Worm (Caenorhabditis elegans): Measurements from ENCODE around the gene ppm-1.H.

ppm-1.H gene

DNA sequence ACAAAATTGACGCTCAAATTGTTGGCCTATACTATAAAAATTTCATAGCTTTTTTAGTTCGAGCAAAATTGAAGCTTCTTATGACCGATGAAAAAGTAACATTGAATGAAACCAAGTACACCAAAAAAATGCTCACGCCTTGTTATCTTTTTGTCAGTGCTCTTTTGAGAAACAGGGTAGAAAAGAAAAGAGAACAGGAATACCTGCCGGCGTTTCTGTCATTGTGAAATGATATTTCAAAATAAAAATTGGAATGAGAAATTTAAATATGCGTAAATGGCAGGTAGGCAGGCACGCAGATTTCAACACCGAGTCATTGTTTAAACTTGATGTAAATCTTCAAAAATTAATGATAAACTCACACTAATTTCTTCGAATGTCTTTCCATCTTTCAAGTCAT, 36.6 kb upstream of the ppm-1.H start:
- TF ChIP-seq unc-62 (GFP tag; optimal IDR thresholded peaks at IDR 0.05) (no peak), bed-3 (GFP tag; optimal IDR thresholded peaks at IDR 0.05) (no peak), ceh-83 (GFP tag; optimal IDR thresholded peaks at IDR 0.05) (no peak), sem-2 (GFP tag; optimal IDR thresholded peaks at IDR 0.05) (no peak), ceh-43 (GFP tag; optimal IDR thresholded peaks at IDR 0.05) (no peak), mab-5 (tag; optimal IDR thresholded peaks at IDR 0.05) (no peak), snpc-4 (tag; optimal IDR thresholded peaks at IDR 0.05) (no peak), unc-39 (tag; optimal IDR thresholded peaks at IDR 0.05) (no peak), blmp-1 (tag; optimal IDR thresholded peaks at IDR 0.05) (no peak), unc-120 (tag; optimal IDR thresholded peaks at IDR 0.05; ENCODE audit: poor library complexity, severe bottlenecking) (no peak), mep-1 (tag; optimal IDR thresholded peaks at IDR 0.05) (no peak), mls-2 (tag; optimal IDR thresholded peaks at IDR 0.05) (no peak), nhr-28 (tag; optimal IDR thresholded peaks at IDR 0.05) (no peak), ces-1 (GFP tag; optimal IDR thresholded peaks at IDR 0.05) (no peak)

DNA sequence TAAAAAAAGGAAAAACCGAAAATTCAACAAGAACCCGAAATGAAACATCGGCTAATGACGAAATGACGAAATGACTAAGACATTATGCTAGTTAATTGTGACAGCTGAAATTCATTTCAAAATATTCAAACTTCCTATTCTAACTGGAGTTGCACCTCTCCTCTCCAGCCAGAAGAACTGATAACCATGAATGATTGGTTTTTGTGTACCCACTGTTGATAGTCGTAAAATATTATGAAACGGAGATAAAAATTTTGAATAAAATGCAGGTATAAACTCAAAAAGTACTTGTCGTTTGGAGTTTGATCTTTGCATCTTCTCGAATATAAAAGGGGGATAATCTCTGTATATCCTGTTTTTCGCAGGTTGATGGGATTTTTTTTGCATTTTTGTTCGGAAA, 34.8 kb upstream of the ppm-1.H start:
- no peak for TF ChIP-seq nhr-237 (tag; optimal IDR thresholded peaks at IDR 0.05)
- TF ChIP-seq ceh-83 (GFP tag; optimal IDR thresholded peaks at IDR 0.05) = no peak
- no peak for TF ChIP-seq hlh-1 (tag; optimal IDR thresholded peaks at IDR 0.05)
- no peak for TF ChIP-seq unc-62 (GFP tag; optimal IDR thresholded peaks at IDR 0.05)
- no peak for TF ChIP-seq nhr-2 (tag; optimal IDR thresholded peaks at IDR 0.05)
- no peak for TF ChIP-seq mls-2 (tag; optimal IDR thresholded peaks at IDR 0.05)
- no peak for TF ChIP-seq tbx-8 (GFP tag; optimal IDR thresholded peaks at IDR 0.05)
- TF ChIP-seq unc-39 (tag; optimal IDR thresholded peaks at IDR 0.05) = no peak
- TF ChIP-seq pha-4 (tag; optimal IDR thresholded peaks at IDR 0.05) = no peak
- TF ChIP-seq flh-1 (GFP tag; optimal IDR thresholded peaks at IDR 0.05) = no peak
- no peak for TF ChIP-seq nhr-28 (tag; optimal IDR thresholded peaks at IDR 0.05)
- no peak for TF ChIP-seq blmp-1 (tag; optimal IDR thresholded peaks at IDR 0.05)
- TF ChIP-seq nhr-76 (tag; optimal IDR thresholded peaks at IDR 0.05) = no peak
- no peak for TF ChIP-seq lin-32 (GFP tag; optimal IDR thresholded peaks at IDR 0.05)

DNA sequence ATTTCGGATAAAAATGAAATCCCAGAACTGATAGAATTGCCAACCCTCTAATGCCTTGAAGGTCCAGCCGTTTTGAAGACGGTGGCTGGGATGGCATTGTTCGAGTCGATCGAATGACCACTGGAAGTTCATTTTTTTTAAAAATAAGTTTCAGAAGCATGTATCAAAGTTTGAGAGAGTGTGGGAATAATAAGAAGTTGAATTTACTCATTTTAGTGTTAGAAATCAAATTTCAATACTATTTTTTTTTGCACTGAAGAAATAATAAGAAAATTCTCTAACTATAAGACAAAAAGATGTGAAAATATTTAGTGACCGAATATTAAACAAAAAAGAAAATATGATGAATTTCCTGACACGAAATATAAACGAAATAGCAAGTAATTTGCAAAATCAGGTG, 33.0 kb upstream of the ppm-1.H start, which contains the start of gene oac-59:
TSS of gene oac-59 (minus strand) at position 101 of the 400 bp plus-strand sequence.
- TF ChIP-seq sptf-1 (tag; optimal IDR thresholded peaks at IDR 0.05) = no peak
- no peak for TF ChIP-seq zip-8 (tag; optimal IDR thresholded peaks at IDR 0.05)
- TF ChIP-seq ceh-39 (tag; optimal IDR thresholded peaks at IDR 0.05) = no peak
- no peak for TF ChIP-seq lin-32 (GFP tag; optimal IDR thresholded peaks at IDR 0.05)
- TF ChIP-seq bed-3 (GFP tag; optimal IDR thresholded peaks at IDR 0.05) = no peak
- no peak for TF ChIP-seq ztf-11 (tag; optimal IDR thresholded peaks at IDR 0.05)

DNA sequence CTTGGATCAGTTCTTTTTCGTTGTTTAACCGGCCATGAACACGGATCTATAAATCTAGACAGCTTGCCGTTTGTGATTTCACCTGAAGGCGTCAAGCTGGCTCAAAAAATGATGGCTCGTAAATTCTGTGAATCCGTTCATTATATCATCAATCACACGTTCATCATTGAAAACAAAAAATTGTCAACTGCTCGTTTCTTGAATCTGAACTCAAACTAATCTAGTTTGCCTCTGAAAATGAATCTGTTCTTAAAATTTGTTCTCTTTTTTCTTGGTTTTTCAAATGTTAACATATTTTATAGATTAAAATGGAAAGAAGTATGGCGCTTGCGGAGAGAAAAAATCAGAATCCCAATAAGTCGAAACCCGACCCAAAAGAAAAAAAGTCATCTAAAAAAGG, 22.6 kb upstream of the ppm-1.H start, which contains the start of gene C42C1.8:
TSS of gene C42C1.8 (plus strand) at position 301 of the 400 bp plus-strand sequence.
- TF ChIP-seq nhr-12 (tag; optimal IDR thresholded peaks at IDR 0.05) = no peak
- no peak for TF ChIP-seq ces-1 (GFP tag; optimal IDR thresholded peaks at IDR 0.05)
- no peak for TF ChIP-seq unc-62 (GFP tag; optimal IDR thresholded peaks at IDR 0.05)
- no peak for TF ChIP-seq mls-2 (tag; optimal IDR thresholded peaks at IDR 0.05)
- no peak for TF ChIP-seq nhr-237 (tag; optimal IDR thresholded peaks at IDR 0.05)
- TF ChIP-seq nhr-28 (tag; optimal IDR thresholded peaks at IDR 0.05) = no peak
- no peak for TF ChIP-seq mab-5 (tag; optimal IDR thresholded peaks at IDR 0.05)
- no peak for TF ChIP-seq ceh-83 (GFP tag; optimal IDR thresholded peaks at IDR 0.05)
- TF ChIP-seq mep-1 (tag; optimal IDR thresholded peaks at IDR 0.05) = no peak
- no peak for TF ChIP-seq blmp-1 (tag; optimal IDR thresholded peaks at IDR 0.05)
- no peak for TF ChIP-seq ceh-43 (GFP tag; optimal IDR thresholded peaks at IDR 0.05)
- TF ChIP-seq unc-120 (tag; optimal IDR thresholded peaks at IDR 0.05; ENCODE audit: poor library complexity, severe bottlenecking) = no peak
- no peak for TF ChIP-seq cnd-1 (tag; optimal IDR thresholded peaks at IDR 0.05)
- TF ChIP-seq M03D4.4 (tag; optimal IDR thresholded peaks at IDR 0.05) = no peak
- no peak for TF ChIP-seq drap-1 (GFP tag; optimal IDR thresholded peaks at IDR 0.05)
- no peak for TF ChIP-seq lsy-2 (tag; optimal IDR thresholded peaks at IDR 0.05)
- no peak for TF ChIP-seq bed-3 (GFP tag; optimal IDR thresholded peaks at IDR 0.05)
- no peak for TF ChIP-seq ham-2 (GFP tag; optimal IDR thresholded peaks at IDR 0.05)

DNA sequence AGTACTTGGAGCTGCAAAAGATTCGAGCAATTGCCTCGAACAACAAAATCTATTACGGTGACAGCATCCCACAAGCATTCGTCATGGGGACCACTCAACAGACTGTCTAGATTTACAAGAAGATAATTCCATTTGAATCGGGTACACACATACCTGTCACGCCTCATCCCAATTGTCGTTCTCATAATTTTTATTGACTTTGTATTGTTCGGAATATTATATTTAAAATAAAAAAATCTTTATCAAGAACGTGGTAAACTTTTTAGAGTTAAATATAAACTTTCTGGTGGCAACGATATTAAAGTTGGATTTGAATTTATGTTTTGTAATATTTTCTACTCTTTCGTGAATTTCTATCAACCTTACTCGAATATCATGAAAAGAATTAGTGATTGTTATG, 21.0 kb upstream of the ppm-1.H start, which contains the start of gene C42C1.9:
TSS of gene C42C1.9 (plus strand) at position 301 of the 400 bp plus-strand sequence.
- TF ChIP-seq elt-3 (tag; optimal IDR thresholded peaks at IDR 0.05) (no peak), ces-1 (GFP tag; optimal IDR thresholded peaks at IDR 0.05) (no peak), nhr-12 (tag; optimal IDR thresholded peaks at IDR 0.05) (no peak), lin-32 (GFP tag; optimal IDR thresholded peaks at IDR 0.05) (no peak), hlh-1 (tag; optimal IDR thresholded peaks at IDR 0.05) (no peak), nhr-28 (tag; optimal IDR thresholded peaks at IDR 0.05) (no peak), M03D4.4 (tag; optimal IDR thresholded peaks at IDR 0.05) (no peak), snpc-4 (tag; optimal IDR thresholded peaks at IDR 0.05) (no peak), mls-2 (tag; optimal IDR thresholded peaks at IDR 0.05) (no peak), zip-8 (tag; optimal IDR thresholded peaks at IDR 0.05) (no peak), sem-2 (GFP tag; optimal IDR thresholded peaks at IDR 0.05) (no peak)
